Worm (Caenorhabditis elegans) whole organism, L1 larva: Measurements from ENCODE around the gene C17H11.1.

Source experiments
- alr-1 ChIP-seq: fragments of 200-800 bp; sonication (Bioruptor generic); optimal IDR thresholded peaks from 2 replicates; lab custom pipeline; 2018; ENCODE audit warnings: borderline replicate concordance, mild to moderate bottlenecking, missing genetic modification characterization, missing compliant biosample characterization
- blmp-1 ChIP-seq: fragments of 150-350 bp; optimal IDR thresholded peaks from 2 replicates; lab custom pipeline; 2014; ENCODE audit warnings: missing biosample characterization, missing genetic modification characterization
- ces-1 ChIP-seq: fragments of 150-350 bp; optimal IDR thresholded peaks from 2 replicates; lab custom pipeline; 2014; ENCODE audit warnings: missing biosample characterization, missing genetic modification reagents, missing genetic modification characterization
- egl-27 ChIP-seq, 2 experiments: fragments of 150-350 bp in 1 of 2; sonication (generic microtip); optimal IDR thresholded peaks; 3 replicates each; lab custom pipeline; 2017 to 2018; ENCODE audit warnings: missing biosample characterization in 2 of 2, missing genetic modification characterization in 2 of 2, missing genetic modification reagents in 2 of 2
- elt-2 ChIP-seq: sonication (generic microtip); optimal IDR thresholded peaks from 2 replicates; lab custom pipeline; 2016; ENCODE audit warnings: missing genetic modification characterization, mild to moderate bottlenecking, inconsistent platforms, missing compliant biosample characterization, missing genetic modification reagents
- hlh-17 ChIP-seq: fragments of 200-800 bp; sonication (Bioruptor generic); optimal IDR thresholded peaks from 2 replicates; lab custom pipeline; 2018; ENCODE audit warnings: missing genetic modification characterization, mild to moderate bottlenecking, missing compliant biosample characterization, moderate library complexity, borderline replicate concordance
- jun-1 ChIP-seq: fragments of 150-350 bp; optimal IDR thresholded peaks from 2 replicates; lab custom pipeline; 2014; ENCODE audit warnings: missing biosample characterization, missing genetic modification reagents, missing genetic modification characterization
- lin-15B ChIP-seq: fragments of 150-350 bp; sonication (generic microtip); optimal IDR thresholded peaks from 3 replicates; lab custom pipeline; 2014; ENCODE audit warnings: missing biosample characterization, missing genetic modification characterization
- nhr-77 ChIP-seq: fragments of 150-350 bp; optimal IDR thresholded peaks from 2 replicates; lab custom pipeline; 2014; ENCODE audit warnings: missing biosample characterization, missing genetic modification characterization
- skn-1 ChIP-seq: fragments of 150-350 bp; optimal IDR thresholded peaks from 2 replicates; lab custom pipeline; 2014; ENCODE audit warnings: missing biosample characterization, missing genetic modification characterization
- unc-62 ChIP-seq: fragments of 150-350 bp; optimal IDR thresholded peaks from 2 replicates; lab custom pipeline; 2014; ENCODE audit warnings: missing biosample characterization, missing genetic modification reagents, missing genetic modification characterization

DNA sequence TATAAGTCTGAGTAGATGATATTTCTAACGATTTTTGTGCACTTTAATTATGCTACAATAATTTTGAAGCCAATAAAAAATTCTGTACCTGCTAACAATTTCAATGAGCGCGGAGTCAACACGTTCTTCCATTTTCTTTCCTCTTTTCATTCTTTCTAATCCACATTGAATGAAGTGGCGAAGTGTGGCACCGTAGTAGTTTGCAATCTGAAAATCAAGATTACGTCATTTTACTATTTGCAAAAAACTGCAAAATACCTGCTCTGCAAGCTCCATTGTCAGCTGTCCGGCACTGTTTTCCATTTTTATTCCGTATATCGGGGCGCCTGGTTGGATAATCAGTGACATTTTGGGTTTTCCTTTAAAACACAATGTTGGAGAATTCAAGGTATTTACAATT, 55.5 kb downstream of the C17H11.1 start:
- no peak for TF ChIP-seq lin-15B (tag; lab: Kevin White, UChicago)
- no peak for TF ChIP-seq jun-1
- TF ChIP-seq unc-62 (GFP tag; lab: Kevin White, UChicago): no peak
- no peak for TF ChIP-seq skn-1 (tag; lab: Kevin White, UChicago)
- no peak for TF ChIP-seq alr-1 (tag; lab: Kevin White, UChicago)
- TF ChIP-seq ces-1 (GFP tag; lab: Kevin White, UChicago): no peak
- TF ChIP-seq blmp-1 (tag; lab: Kevin White, UChicago): no peak
- no peak for TF ChIP-seq hlh-17 (GFP tag; lab: Kevin White, UChicago)
- no peak for TF ChIP-seq elt-2
- no peak for TF ChIP-seq nhr-77 (tag; lab: Kevin White, UChicago)
- no peak for TF ChIP-seq egl-27 (tag; optimal IDR thresholded peaks at IDR 0.05; lab: Kevin White, UChicago)
